Worm (Caenorhabditis elegans): Measurements from ENCODE around the gene C14C10.10.

DNA sequence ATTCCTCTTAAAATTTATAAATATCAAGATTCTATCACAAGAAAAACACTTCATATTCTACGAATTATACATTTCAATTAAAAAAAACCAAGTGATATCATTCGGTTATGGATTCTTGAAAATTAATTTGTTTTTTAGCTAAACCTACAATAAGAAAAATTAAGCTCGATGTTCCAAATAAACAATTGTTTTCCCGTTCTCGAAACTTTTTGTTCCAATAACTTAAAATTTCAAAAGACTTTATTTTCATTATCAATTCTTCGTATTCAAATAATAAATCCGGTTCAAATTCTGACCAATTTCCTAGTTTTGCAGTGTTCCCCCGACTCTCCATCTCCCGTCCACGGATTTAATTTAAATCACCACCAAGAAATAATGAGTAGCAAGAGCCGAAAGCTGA lies 19.6 kb downstream of the C14C10.10 start, which contains the start of gene E02A10.3:
- no peak for TF ChIP-seq ztf-4 (tag; optimal IDR thresholded peaks at IDR 0.05)
- TF ChIP-seq nhr-25 (tag; optimal IDR thresholded peaks at IDR 0.05): no peak
- TF ChIP-seq nhr-237 (tag; optimal IDR thresholded peaks at IDR 0.05): no peak
- TF ChIP-seq mdl-1 (tag; optimal IDR thresholded peaks at IDR 0.05): no peak
- no peak for TF ChIP-seq nhr-12 (tag; optimal IDR thresholded peaks at IDR 0.05)

Data from whole organism, L3 larva.